Fruit fly (Drosophila melanogaster): ENCODE results near the gene Hsp67Bc.

Hsp67Bc gene

DNA sequence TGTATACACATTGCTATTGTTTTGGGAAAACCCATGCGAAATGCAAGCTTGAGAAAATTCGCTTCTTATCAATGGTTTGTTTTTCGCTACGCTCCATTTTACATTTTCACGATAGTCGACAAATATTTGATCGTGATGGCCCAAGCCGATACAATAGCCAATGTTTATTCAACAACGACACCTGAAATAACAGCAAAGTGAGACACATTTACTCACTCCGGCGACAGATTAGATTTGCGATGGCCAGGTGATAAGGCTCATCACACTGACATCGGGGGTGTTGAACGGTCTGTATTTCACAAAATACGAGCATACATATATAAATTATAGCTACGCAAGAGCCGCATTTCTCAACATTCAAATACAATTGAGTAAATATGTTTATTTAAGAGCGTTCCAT lies 24.9 kb upstream of the Hsp67Bc start (continued):
- TF ChIP-seq salm (tag; optimal IDR thresholded peaks at IDR 0.05) (peak; percentile 29), pb (GFP tag; optimal IDR thresholded peaks at IDR 0.05) (no peak), so (GFP tag; IDR thresholded peaks at IDR 0.05) (peak; percentile 55; the same call in 2 of the 3 replicates), CG7786 (GFP tag; optimal IDR thresholded peaks at IDR 0.05) (peak; percentile 31), CG4854 (GFP tag; optimal IDR thresholded peaks at IDR 0.05) (peak; percentile 66), nom (GFP tag; optimal IDR thresholded peaks at IDR 0.05) (peak; percentile 60), CG17359 (tag; optimal IDR thresholded peaks at IDR 0.05) (peak; percentile 78), CG10654 (GFP tag; optimal IDR thresholded peaks at IDR 0.05) (peak; percentile 71), unc-4 (GFP tag; IDR thresholded peaks at IDR 0.05; ENCODE audit: partially characterized antibody) (no peak), CG3838 (GFP tag; optimal IDR thresholded peaks at IDR 0.05) (no peak), CG4617 (GFP tag; optimal IDR thresholded peaks at IDR 0.05; ENCODE audit: borderline replicate concordance) (no peak), CG6765 (GFP tag; optimal IDR thresholded peaks at IDR 0.05) (peak; percentile 89), jigr1 (GFP tag; IDR thresholded peaks at IDR 0.05) (no peak), lilli (GFP tag; optimal IDR thresholded peaks at IDR 0.05) (peak; percentile 17), MBD-R2 (GFP tag; IDR thresholded peaks at IDR 0.05) (peak; percentile 51; the same call in 1 of the 2 replicates), lab (GFP tag; optimal IDR thresholded peaks at IDR 0.05) (peak; percentile 97), ranshi (GFP tag; IDR thresholded peaks at IDR 0.05) (peak; percentile 51; the same call in 1 of the 2 replicates), BEAF-32 (GFP tag; optimal IDR thresholded peaks at IDR 0.05) (no peak), CG7839 (tag; optimal IDR thresholded peaks at IDR 0.05) (peak; percentile 3), cwo (GFP tag; optimal IDR thresholded peaks at IDR 0.05) (peak; percentile 84), sisA (GFP tag; IDR thresholded peaks at IDR 0.05) (no peak), CG9215 (GFP tag; IDR thresholded peaks at IDR 0.05) (no peak), btn (GFP tag; optimal IDR thresholded peaks at IDR 0.05) (no peak), CG16779 (GFP tag; IDR thresholded peaks at IDR 0.05) (0 out of 2 replicates have a peak, but pooled peaks have one; percentile 48), CG3847 (GFP tag; IDR thresholded peaks at IDR 0.05) (no peak), exex (tag; optimal IDR thresholded peaks at IDR 0.05) (peak; percentile 79), org-1 (GFP tag; optimal IDR thresholded peaks at IDR 0.05) (peak; percentile 80), trh (GFP tag; optimal IDR thresholded peaks at IDR 0.05) (no peak), peb (GFP tag; IDR thresholded peaks at IDR 0.05) (no peak), D (optimal IDR thresholded peaks at IDR 0.05) (no peak), D (GFP tag; optimal IDR thresholded peaks at IDR 0.05) (peak; percentile 48), Dll (GFP tag; IDR thresholded peaks at IDR 0.05; ENCODE audit: partially characterized antibody) (no peak), trem (tag; optimal IDR thresholded peaks at IDR 0.05) (peak; percentile 13), hkb (optimal IDR thresholded peaks at IDR 0.05) (no peak), hkb (GFP tag; IDR thresholded peaks at IDR 0.05) (peak; percentile 67; the same call in 1 of the 2 replicates), sc (optimal IDR thresholded peaks at IDR 0.05) (no peak), sc (GFP tag; optimal IDR thresholded peaks at IDR 0.05) (peak; percentile 28), NfI (GFP tag; optimal IDR thresholded peaks at IDR 0.05) (peak; percentile 38), Bdp1 (GFP tag; optimal IDR thresholded peaks at IDR 0.05) (peak; percentile 18), CG33213 (GFP tag; optimal IDR thresholded peaks at IDR 0.05) (peak; percentile 75), HmgD (GFP tag; optimal IDR thresholded peaks at IDR 0.05) (no peak), CG2875 (GFP tag; optimal IDR thresholded peaks at IDR 0.05) (peak; percentile 6), da (GFP tag; optimal IDR thresholded peaks at IDR 0.05) (no peak), Blimp-1 (GFP tag; optimal IDR thresholded peaks at IDR 0.05) (peak; percentile 58), CG12219 (GFP tag; optimal IDR thresholded peaks at IDR 0.05) (peak; percentile 30), CG12659 (GFP tag; optimal IDR thresholded peaks at IDR 0.05) (peak; percentile 20), CG12236 (GFP tag; optimal IDR thresholded peaks at IDR 0.05) (peak; percentile 26), ap (GFP tag; IDR thresholded peaks at IDR 0.05) (no peak), HLH4C (GFP tag; IDR thresholded peaks at IDR 0.05; ENCODE audit: partially characterized antibody) (no peak), CG9727 (GFP tag; optimal IDR thresholded peaks at IDR 0.05) (peak; percentile 69), Dip2 (GFP tag; IDR thresholded peaks at IDR 0.05) (no peak)

Measured in whole organism, embryonic.